Fruit fly (Drosophila melanogaster) whole organism, adult: ENCODE data around the gene CG13692.

ENCODE experiments used
- CG11617 ChIP-seq: fragments of 200-800 bp; sonication (Bioruptor generic); optimal IDR thresholded peaks from 2 replicates; lab custom pipeline; 2017; ENCODE audit warnings: mild to moderate bottlenecking, missing biosample characterization, missing genetic modification reagents, missing genetic modification characterization
- CG12768 ChIP-seq: fragments of 200-800 bp; sonication (Bioruptor generic); optimal IDR thresholded peaks from 2 replicates; lab custom pipeline; 2017; ENCODE audit warnings: missing biosample characterization, missing genetic modification characterization, mild to moderate bottlenecking, moderate library complexity, missing genetic modification reagents
- CG5204 ChIP-seq: fragments of 200-800 bp; sonication (Bioruptor generic); optimal IDR thresholded peaks from 2 replicates; lab custom pipeline; 2016; ENCODE audit warnings: missing biosample characterization, missing genetic modification characterization
- CG7045 ChIP-seq: fragments of 200-800 bp; sonication (Bioruptor generic); optimal IDR thresholded peaks from 2 replicates; lab custom pipeline; 2017; ENCODE audit warnings: missing biosample characterization, mild to moderate bottlenecking, missing genetic modification characterization
- CG7101 ChIP-seq: fragments of 200-800 bp; sonication (Bioruptor generic); optimal IDR thresholded peaks from 2 replicates; lab custom pipeline; 2018; ENCODE audit warnings: missing biosample characterization, mild to moderate bottlenecking, missing genetic modification characterization, moderate library complexity
- Clk ChIP-seq: fragments of 200-800 bp; sonication (Bioruptor generic); optimal IDR thresholded peaks from 2 replicates; lab custom pipeline; 2017; ENCODE audit warnings: missing biosample characterization, missing genetic modification characterization
- Hr96 ChIP-seq: fragments of 200-800 bp; sonication (Bioruptor generic); optimal IDR thresholded peaks from 2 replicates; lab custom pipeline; 2016; ENCODE audit warnings: missing biosample characterization, missing genetic modification characterization
- Mnt ChIP-seq: fragments of 200-800 bp; sonication (Bioruptor generic); optimal IDR thresholded peaks from 2 replicates; lab custom pipeline; 2016; ENCODE audit warnings: missing biosample characterization, mild to moderate bottlenecking, missing genetic modification characterization
- bab1 ChIP-seq: fragments of 200-800 bp; sonication (Bioruptor generic); optimal IDR thresholded peaks from 3 replicates; lab custom pipeline; 2019; ENCODE audit warnings: missing biosample characterization, mild to moderate bottlenecking, missing genetic modification characterization, moderate library complexity
- cnc ChIP-seq, 2 experiments: fragments of >200 bp; optimal IDR thresholded peaks; 2 replicates each; lab custom pipeline; 2017
- ovo ChIP-seq: fragments of 200-800 bp; sonication (Bioruptor generic); optimal IDR thresholded peaks from 2 replicates; lab custom pipeline; 2016; ENCODE audit warnings: missing biosample characterization, missing genetic modification characterization

DNA sequence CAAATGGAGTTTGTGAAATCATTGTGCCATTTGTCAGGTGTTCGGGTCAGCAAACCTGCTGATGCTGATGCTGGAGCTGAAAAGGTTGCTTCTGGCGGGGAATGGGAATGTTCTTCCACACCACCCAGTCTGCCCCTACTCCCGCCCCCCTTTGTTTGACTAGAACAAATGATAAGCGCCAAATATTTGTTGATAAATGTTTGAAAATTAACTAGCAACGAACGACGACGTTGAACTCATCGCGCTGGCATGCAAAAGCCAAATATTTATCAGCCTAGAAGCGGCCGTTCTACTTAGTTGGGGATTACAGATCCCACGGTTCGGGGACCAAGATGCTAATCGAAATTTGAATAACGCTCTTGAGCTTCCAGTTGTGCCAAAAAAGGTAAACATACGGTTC lies 3.9 kb downstream of the CG13692 start:
- no peak for TF ChIP-seq CG7045 (GFP tag; lab: Kevin White, UChicago)
- no peak for TF ChIP-seq CG5204 (GFP tag; lab: Kevin White, UChicago)
- no peak for TF ChIP-seq CG12768 (GFP tag; lab: Kevin White, UChicago)
- TF ChIP-seq Mnt (GFP tag; lab: Kevin White, UChicago) = no peak
- TF ChIP-seq CG11617 (GFP tag; lab: Kevin White, UChicago) = no peak
- TF ChIP-seq Hr96 = no peak
- no peak for TF ChIP-seq Clk
- TF ChIP-seq bab1 (GFP tag; lab: Kevin White, UChicago) = no peak
- no peak for TF ChIP-seq cnc (optimal IDR thresholded peaks at IDR 0.05; lab: Kevin White, UChicago)
- no peak for TF ChIP-seq CG7101 (tag; lab: Kevin White, UChicago)
- no peak for TF ChIP-seq ovo (GFP tag; lab: Kevin White, UChicago)
